Worm (Caenorhabditis elegans) whole organism, L4 larva: Measurements from ENCODE around the gene nlp-43.

Source experiments
- D1046.2 ChIP-seq: fragments of 200-800 bp; sonication (Bioruptor generic); IDR thresholded peaks from 2 replicates; pipeline ENCODE4 v1.3.6; 2022; ENCODE audit warnings: missing genetic modification characterization, missing compliant biosample characterization
- F10B5.3 ChIP-seq: sonication (generic microtip); optimal IDR thresholded peaks from 2 replicates; lab custom pipeline; 2016; ENCODE audit warnings: mild to moderate bottlenecking, missing genetic modification characterization, missing compliant biosample characterization
- F26F4.8 ChIP-seq: fragments of 200-800 bp; sonication (Bioruptor generic); conservative IDR thresholded peaks from 2 replicates; pipeline ENCODE4 v1.3.6; 2022; ENCODE audit warnings: missing genetic modification characterization, missing compliant biosample characterization
- F37D6.2 ChIP-seq: sonication (generic microtip); optimal IDR thresholded peaks from 2 replicates; lab custom pipeline; 2016; ENCODE audit warnings: mild to moderate bottlenecking, missing genetic modification characterization, missing compliant biosample characterization
- F44E2.7 ChIP-seq: fragments of 200-800 bp; sonication (Bioruptor generic); IDR thresholded peaks from 2 replicates; pipeline ENCODE4 v2.1.2; 2022; ENCODE audit warnings: missing genetic modification characterization, missing compliant biosample characterization
- T20F7.1 ChIP-seq: fragments of 200-800 bp; sonication (Bioruptor generic); optimal IDR thresholded peaks from 2 replicates; lab custom pipeline; 2018; ENCODE audit warnings: mild to moderate bottlenecking, missing genetic modification characterization, missing compliant biosample characterization
- T26A8.4 ChIP-seq: fragments of 200-800 bp; sonication (Bioruptor generic); IDR thresholded peaks from 2 replicates; pipeline ENCODE4 v1.3.6; 2022; ENCODE audit warnings: missing genetic modification characterization, missing compliant biosample characterization
- Y48G9A.11 ChIP-seq: fragments of 200-800 bp; sonication (Bioruptor generic); IDR thresholded peaks from 2 replicates; pipeline ENCODE4 v1.3.6; 2022; ENCODE audit warnings: missing genetic modification reagents, missing genetic modification characterization, missing compliant biosample characterization
- ZK337.2 ChIP-seq: fragments of 200-800 bp; sonication (Bioruptor generic); IDR thresholded peaks from 2 replicates; pipeline ENCODE4 v1.3.6; 2022; ENCODE audit warnings: missing genetic modification reagents, missing genetic modification characterization, missing compliant biosample characterization
- ZK546.5 ChIP-seq, 2 experiments: sonication (generic microtip); optimal IDR thresholded peaks; 2 replicates each; lab custom pipeline; 2017; ENCODE audit warnings: missing biosample characterization in 2 of 2, missing genetic modification characterization in 2 of 2
- aha-1 ChIP-seq: fragments of 150-350 bp; peaks from one replicate; lab custom pipeline; 2014; ENCODE audit warnings: missing biosample characterization, missing genetic modification characterization
- arid-1 ChIP-seq: fragments of 200-800 bp; sonication (Bioruptor generic); conservative IDR thresholded peaks from 2 replicates; pipeline ENCODE4 v1.3.6; 2022; ENCODE audit warnings: missing genetic modification reagents, missing genetic modification characterization, missing compliant biosample characterization
- ceh-32 ChIP-seq: sonication (generic microtip); optimal IDR thresholded peaks from 2 replicates; lab custom pipeline; 2016; ENCODE audit warnings: mild to moderate bottlenecking, missing genetic modification characterization, missing compliant biosample characterization; ENCODE audit not compliant: poor library complexity
- ceh-44 ChIP-seq: fragments of 200-800 bp; sonication (Bioruptor generic); IDR thresholded peaks from 2 replicates; pipeline ENCODE4 v1.3.6; 2022; ENCODE audit warnings: missing genetic modification reagents, missing genetic modification characterization, missing compliant biosample characterization
- ceh-62 ChIP-seq: sonication (generic microtip); optimal IDR thresholded peaks from 2 replicates; lab custom pipeline; 2017; ENCODE audit warnings: missing biosample characterization, missing genetic modification characterization
- cey-2 ChIP-seq: sonication (generic microtip); optimal IDR thresholded peaks from 3 replicates; lab custom pipeline; 2017; ENCODE audit warnings: missing genetic modification characterization, mild to moderate bottlenecking, missing compliant biosample characterization, antibody characterized with exemption, borderline replicate concordance; ENCODE audit not compliant: insufficient read depth
- ctbp-1 ChIP-seq: fragments of 200-800 bp; sonication (Bioruptor generic); IDR thresholded peaks from 2 replicates; pipeline ENCODE4 v1.3.6; 2022; ENCODE audit warnings: missing genetic modification reagents, missing genetic modification characterization, missing compliant biosample characterization
- daf-12 ChIP-seq: fragments of 150-350 bp; optimal IDR thresholded peaks from 2 replicates; lab custom pipeline; 2014; ENCODE audit warnings: missing biosample characterization, missing genetic modification reagents, missing genetic modification characterization
- daf-19 ChIP-seq: fragments of 200-800 bp; sonication (Bioruptor generic); conservative IDR thresholded peaks from 2 replicates; pipeline ENCODE4 v1.3.6; 2022; ENCODE audit warnings: missing genetic modification characterization, missing compliant biosample characterization
- dmd-8 ChIP-seq: fragments of 200-800 bp; sonication (Bioruptor generic); IDR thresholded peaks from 2 replicates; pipeline ENCODE4 v1.3.6; 2022; ENCODE audit warnings: missing genetic modification characterization, missing compliant biosample characterization
- duxl-1 ChIP-seq: sonication (generic microtip); optimal IDR thresholded peaks from 2 replicates; lab custom pipeline; 2016; ENCODE audit warnings: mild to moderate bottlenecking, missing genetic modification characterization, moderate library complexity, missing compliant biosample characterization; ENCODE audit not compliant: poor library complexity
- fos-1 ChIP-seq: fragments of 150-350 bp; optimal IDR thresholded peaks from 2 replicates; lab custom pipeline; 2014; ENCODE audit warnings: missing biosample characterization, missing genetic modification characterization
- gei-8 ChIP-seq: fragments of 200-800 bp; sonication (Bioruptor generic); optimal IDR thresholded peaks from 2 replicates; lab custom pipeline; 2018; ENCODE audit warnings: mild to moderate bottlenecking, missing genetic modification characterization, missing compliant biosample characterization
- hif-1 ChIP-seq, 2 experiments: sonication (generic microtip); optimal IDR thresholded peaks; 2 replicates each; lab custom pipeline; 2016 to 2017; ENCODE audit warnings: missing compliant biosample characterization in 2 of 2, missing genetic modification characterization in 2 of 2, missing genetic modification reagents in 2 of 2, missing genotype in 2 of 2, mild to moderate bottlenecking in 1 of 2
- jun-1 ChIP-seq: fragments of 150-350 bp; optimal IDR thresholded peaks from 2 replicates; lab custom pipeline; 2014; ENCODE audit warnings: missing biosample characterization, missing genetic modification reagents, missing genetic modification characterization
- lim-7 ChIP-seq: fragments of 200-800 bp; sonication (Bioruptor generic); IDR thresholded peaks from 2 replicates; pipeline ENCODE4 v1.3.6; 2022; ENCODE audit warnings: missing genetic modification characterization, missing compliant biosample characterization
- lir-3 ChIP-seq: sonication (generic microtip); optimal IDR thresholded peaks from 2 replicates; lab custom pipeline; 2016; ENCODE audit warnings: mild to moderate bottlenecking, missing genetic modification characterization, missing compliant biosample characterization
- madf-9 ChIP-seq: fragments of 200-800 bp; sonication (Bioruptor generic); conservative IDR thresholded peaks from 2 replicates; pipeline ENCODE4 v1.3.6; 2022; ENCODE audit warnings: missing genetic modification reagents, missing genetic modification characterization, missing compliant biosample characterization
- mdl-1 ChIP-seq, 2 experiments: fragments of 150-350 bp in 1 of 2; sonication (generic microtip) in 1 of 2; optimal IDR thresholded peaks; 2 replicates each; lab custom pipeline; 2014 to 2017; ENCODE audit warnings: missing biosample characterization in 2 of 2, missing genetic modification characterization in 2 of 2
- mep-1 ChIP-seq: fragments of 150-350 bp; sonication (generic microtip); optimal IDR thresholded peaks from 3 replicates; lab custom pipeline; 2014; ENCODE audit warnings: missing biosample characterization, missing genetic modification characterization
- mxl-2 ChIP-seq: fragments of 200-800 bp; sonication (Bioruptor generic); conservative IDR thresholded peaks from 2 replicates; pipeline ENCODE4 v1.3.6; 2022; ENCODE audit warnings: missing genetic modification reagents, missing genetic modification characterization, missing compliant biosample characterization
- mxl-3 ChIP-seq: fragments of 200-800 bp; sonication (Bioruptor generic); optimal IDR thresholded peaks from 2 replicates; lab custom pipeline; 2018; ENCODE audit warnings: mild to moderate bottlenecking, missing genetic modification characterization, missing compliant biosample characterization
- nhr-10 ChIP-seq: fragments of 150-350 bp; optimal IDR thresholded peaks from 2 replicates; lab custom pipeline; 2014; ENCODE audit warnings: missing biosample characterization, missing genetic modification characterization
- nhr-111 ChIP-seq: fragments of 200-800 bp; sonication (Bioruptor generic); optimal IDR thresholded peaks from 2 replicates; lab custom pipeline; 2018; ENCODE audit warnings: mild to moderate bottlenecking, missing genetic modification characterization, missing compliant biosample characterization
- nhr-25 ChIP-seq: sonication (generic microtip); optimal IDR thresholded peaks from 2 replicates; lab custom pipeline; 2017; ENCODE audit warnings: missing genetic modification characterization, mild to moderate bottlenecking, missing compliant biosample characterization, antibody characterized with exemption, moderate library complexity, borderline replicate concordance; ENCODE audit not compliant: insufficient read depth
- nhr-48 ChIP-seq: sonication (generic microtip); optimal IDR thresholded peaks from 2 replicates; lab custom pipeline; 2016; ENCODE audit warnings: mild to moderate bottlenecking, missing genetic modification characterization, missing compliant biosample characterization
- nhr-6 ChIP-seq: fragments of 150-350 bp; optimal IDR thresholded peaks from 2 replicates; lab custom pipeline; 2014; ENCODE audit warnings: missing biosample characterization, missing genetic modification characterization
- pha-4 ChIP-seq, 2 experiments: fragments of 150-350 bp in 1 of 2; fragments of 200-800 bp in 1 of 2; sonication (Bioruptor generic) in 1 of 2; IDR thresholded peaks in 1 of 2; optimal IDR thresholded peaks in 1 of 2; 2 replicates each; pipeline versions ENCODE4 v1.3.6 to Lab custom; 2014 to 2022; ENCODE audit warnings: missing genetic modification characterization in 2 of 2, missing genetic modification reagents in 2 of 2, missing biosample characterization in 1 of 2, missing compliant biosample characterization in 1 of 2
- rbr-2 ChIP-seq: sonication (generic microtip); optimal IDR thresholded peaks from 2 replicates; lab custom pipeline; 2016; ENCODE audit warnings: missing genotype, missing genetic modification characterization, missing compliant biosample characterization
- saeg-2 ChIP-seq: fragments of 200-800 bp; sonication (Bioruptor generic); IDR thresholded peaks from 2 replicates; pipeline ENCODE4 v1.3.6; 2022; ENCODE audit warnings: missing genetic modification reagents, missing genetic modification characterization, missing compliant biosample characterization
- sdz-12 ChIP-seq: fragments of 200-800 bp; sonication (Bioruptor generic); optimal IDR thresholded peaks from 2 replicates; lab custom pipeline; 2018; ENCODE audit warnings: mild to moderate bottlenecking, missing genetic modification characterization, missing compliant biosample characterization
- set-16 ChIP-seq: fragments of 200-800 bp; sonication (Bioruptor generic); IDR thresholded peaks from 2 replicates; pipeline ENCODE4 v1.3.6; 2022; ENCODE audit warnings: missing genetic modification reagents, missing genetic modification characterization, missing compliant biosample characterization
- snpc-4 ChIP-seq: fragments of 150-350 bp; optimal IDR thresholded peaks from 2 replicates; lab custom pipeline; 2014; ENCODE audit warnings: missing biosample characterization, missing genetic modification characterization
- spr-1 ChIP-seq: sonication (generic microtip); optimal IDR thresholded peaks from 2 replicates; lab custom pipeline; 2016; ENCODE audit warnings: mild to moderate bottlenecking, missing genetic modification characterization, missing compliant biosample characterization
- tra-1 ChIP-seq: fragments of 200-800 bp; sonication (Bioruptor generic); IDR thresholded peaks from 2 replicates; pipeline ENCODE4 v1.3.6; 2022; ENCODE audit warnings: missing genetic modification reagents, missing genetic modification characterization, missing compliant biosample characterization
- unc-39 ChIP-seq: sonication (generic microtip); optimal IDR thresholded peaks from 2 replicates; lab custom pipeline; 2017; ENCODE audit warnings: missing biosample characterization, missing genetic modification characterization
- unc-62 ChIP-seq, 3 experiments: fragments of 150-350 bp in 1 of 3; sonication (generic microtip); optimal IDR thresholded peaks in 2 of 3; peaks in 1 of 3; 1 replicate in 1 of 3; 2 replicates in 2 of 3; lab custom pipeline; 2014 to 2017; ENCODE audit warnings: missing biosample characterization in 3 of 3, missing genetic modification characterization in 3 of 3, missing genetic modification reagents in 3 of 3, missing genotype in 1 of 3
- zag-1 ChIP-seq: fragments of 150-350 bp; optimal IDR thresholded peaks from 2 replicates; lab custom pipeline; 2014; ENCODE audit warnings: missing biosample characterization, missing genetic modification characterization
- ztf-11 ChIP-seq: fragments of 150-350 bp; optimal IDR thresholded peaks from 2 replicates; lab custom pipeline; 2014; ENCODE audit warnings: missing biosample characterization, missing genetic modification characterization
- ztf-7 ChIP-seq: fragments of 150-350 bp; optimal IDR thresholded peaks from 2 replicates; lab custom pipeline; 2014; ENCODE audit warnings: missing biosample characterization, missing genetic modification characterization

nlp-43 gene

DNA sequence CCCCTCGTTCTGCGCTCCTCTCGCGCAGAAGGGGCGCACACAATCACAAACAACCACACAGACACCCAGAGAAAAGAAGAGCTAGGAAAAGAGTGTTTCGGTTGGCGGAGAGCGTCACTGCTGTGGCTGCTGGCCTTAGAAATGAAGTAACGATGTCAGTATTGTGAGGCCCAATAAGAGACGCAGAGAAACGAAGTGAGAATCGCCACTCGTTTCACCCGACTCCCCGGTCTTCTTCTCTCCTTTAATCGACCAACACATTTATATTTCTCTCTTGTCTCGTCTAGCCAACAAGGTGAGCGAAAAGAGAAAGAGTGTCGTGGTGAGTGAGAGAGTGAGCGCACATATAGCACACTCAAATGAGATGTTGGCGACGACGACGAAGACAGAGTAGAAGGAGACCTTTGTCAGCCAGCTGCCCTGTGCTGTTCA is 28.3 kb upstream of the nlp-43 start (continued):
- TF ChIP-seq duxl-1 (tag; lab: Kevin White, UChicago) (no peak), pha-4 (GFP tag; IDR thresholded peaks at IDR 0.05; lab: Robert Waterston, UW) (peak; percentile 76; the same call in 1 of the 2 replicates), pha-4 (tag; optimal IDR thresholded peaks at IDR 0.05; lab: Kevin White, UChicago) (peak; percentile 16), daf-19 (GFP tag; lab: Robert Waterston, UW) (no peak), F44E2.7 (GFP tag; lab: Robert Waterston, UW) (no peak), ceh-62 (tag; lab: Kevin White, UChicago) (no peak), T20F7.1 (GFP tag; lab: Kevin White, UChicago) (peak; percentile 72), mxl-2 (no peak), mdl-1 (tag; optimal IDR thresholded peaks at IDR 0.05; lab: Kevin White, UChicago) (peak; percentile 42 to 78), ceh-44 (no peak), snpc-4 (tag; lab: Kevin White, UChicago) (no peak), madf-9 (GFP tag; lab: Robert Waterston, UW) (no peak), T26A8.4 (peak; percentile 75), nhr-6 (tag; lab: Kevin White, UChicago) (peak; percentile 65), mxl-3 (GFP tag; lab: Kevin White, UChicago) (peak; percentile 73), saeg-2 (GFP tag; lab: Robert Waterston, UW) (no peak), mep-1 (peak; percentile 97), ZK337.2 (GFP tag; lab: Robert Waterston, UW) (no peak), gei-8 (GFP tag; lab: Kevin White, UChicago) (peak; percentile 21), unc-62 (GFP tag; optimal IDR thresholded peaks at IDR 0.05 in 1 of 2; lab: Kevin White, UChicago) (peak in 1 of 2 experiments; percentile 99), unc-62 (tag; optimal IDR thresholded peaks at IDR 0.05; lab: Kevin White, UChicago) (no peak), tra-1 (GFP tag; lab: Robert Waterston, UW) (0 out of 2 replicates have a peak, but pooled peaks have one; percentile 34), spr-1 (peak; percentile 54), D1046.2 (GFP tag; lab: Robert Waterston, UW) (no peak), rbr-2 (tag; lab: Kevin White, UChicago) (peak; percentile 90), lir-3 (tag; lab: Kevin White, UChicago) (no peak), Y48G9A.11 (GFP tag; lab: Robert Waterston, UW) (no peak), lim-7 (GFP tag; lab: Robert Waterston, UW) (0 out of 2 replicates have a peak, but pooled peaks have one; percentile 35), zag-1 (tag; lab: Kevin White, UChicago) (no peak), ztf-11 (no peak), daf-12 (no peak), sdz-12 (GFP tag; lab: Kevin White, UChicago) (no peak), dmd-8 (GFP tag; lab: Robert Waterston, UW) (no peak), nhr-10 (tag; lab: Kevin White, UChicago) (peak; percentile 69), nhr-48 (tag; lab: Kevin White, UChicago) (peak; percentile 58), arid-1 (GFP tag; lab: Robert Waterston, UW) (0 out of 2 replicates have a peak, but pooled peaks have one; percentile 15), hif-1 (tag; optimal IDR thresholded peaks at IDR 0.05; lab: Kevin White, UChicago) (peak in 1 of 2 experiments; percentile 73), ctbp-1 (GFP tag; lab: Robert Waterston, UW) (peak; percentile 85), fos-1 (tag; lab: Kevin White, UChicago) (no peak), F26F4.8 (GFP tag; lab: Robert Waterston, UW) (no peak), unc-39 (tag; lab: Kevin White, UChicago) (no peak), nhr-111 (GFP tag; lab: Kevin White, UChicago) (no peak), aha-1 (tag; lab: Kevin White, UChicago) (peak; percentile 98), ZK546.5 (tag; optimal IDR thresholded peaks at IDR 0.05; lab: Kevin White, UChicago) (no peak), cey-2 (peak; percentile 28), ztf-7 (tag; lab: Kevin White, UChicago) (peak; percentile 79), F37D6.2 (peak; percentile 85), F10B5.3 (tag; lab: Kevin White, UChicago) (no peak), jun-1 (tag; lab: Kevin White, UChicago) (no peak), ceh-32 (tag; lab: Kevin White, UChicago) (no peak), nhr-25 (tag; lab: Kevin White, UChicago) (peak; percentile 62), set-16 (GFP tag; lab: Robert Waterston, UW) (peak; percentile 77)
